Worm (Caenorhabditis elegans): ENCODE results near the gene F38E9.1.

F38E9.1 gene

ce11 chrX:16466157-16466556 is 4.7 kb upstream of the F38E9.1 start:
- TF ChIP-seq pha-4 (tag; optimal IDR thresholded peaks at IDR 0.05) (no peak), unc-62 (GFP tag; optimal IDR thresholded peaks at IDR 0.05) (no peak), hlh-1 (tag; optimal IDR thresholded peaks at IDR 0.05) (no peak), zip-8 (tag; optimal IDR thresholded peaks at IDR 0.05) (no peak), sem-2 (GFP tag; optimal IDR thresholded peaks at IDR 0.05) (no peak), ceh-43 (GFP tag; optimal IDR thresholded peaks at IDR 0.05) (no peak), elt-1 (tag; optimal IDR thresholded peaks at IDR 0.05; ENCODE audit: borderline replicate concordance, insufficient read depth) (no peak), ceh-39 (tag; optimal IDR thresholded peaks at IDR 0.05) (no peak), snpc-4 (tag; optimal IDR thresholded peaks at IDR 0.05) (no peak), ceh-83 (GFP tag; optimal IDR thresholded peaks at IDR 0.05) (no peak), cnd-1 (tag; optimal IDR thresholded peaks at IDR 0.05) (no peak), drap-1 (GFP tag; optimal IDR thresholded peaks at IDR 0.05) (no peak), elt-3 (tag; optimal IDR thresholded peaks at IDR 0.05) (no peak), flh-1 (GFP tag; optimal IDR thresholded peaks at IDR 0.05) (no peak), ztf-11 (tag; optimal IDR thresholded peaks at IDR 0.05) (no peak), unc-39 (tag; optimal IDR thresholded peaks at IDR 0.05) (no peak), ham-2 (GFP tag; optimal IDR thresholded peaks at IDR 0.05) (no peak), nhr-2 (tag; optimal IDR thresholded peaks at IDR 0.05) (no peak), mls-2 (tag; optimal IDR thresholded peaks at IDR 0.05) (no peak)

- TF ChIP-seq elt-1 (tag; optimal IDR thresholded peaks at IDR 0.05; ENCODE audit: borderline replicate concordance, insufficient read depth) (no peak), tbx-8 (GFP tag; optimal IDR thresholded peaks at IDR 0.05) (no peak), ztf-11 (tag; optimal IDR thresholded peaks at IDR 0.05) (no peak), nhr-28 (tag; optimal IDR thresholded peaks at IDR 0.05) (no peak), sem-2 (GFP tag; optimal IDR thresholded peaks at IDR 0.05) (no peak)
Observed at ce11 chrX:16468845-16469244, 2.0 kb upstream of the F38E9.1 start.

- TF ChIP-seq ces-1 (GFP tag; optimal IDR thresholded peaks at IDR 0.05) (peak; percentile 34), sem-2 (GFP tag; optimal IDR thresholded peaks at IDR 0.05) (no peak), nhr-237 (tag; optimal IDR thresholded peaks at IDR 0.05) (no peak), ztf-11 (tag; optimal IDR thresholded peaks at IDR 0.05) (no peak)
Observed at ce11 chrX:16480232-16480631, 9.4 kb downstream of the F38E9.1 start.

- TF ChIP-seq blmp-1 (tag; optimal IDR thresholded peaks at IDR 0.05) (no peak), ces-1 (GFP tag; optimal IDR thresholded peaks at IDR 0.05) (peak; percentile 60)
Observed at ce11 chrX:16481026-16481425, 10.2 kb downstream of the F38E9.1 start.

- TF ChIP-seq mep-1 (tag; optimal IDR thresholded peaks at IDR 0.05), result no peak
- no peak for TF ChIP-seq unc-62 (GFP tag; optimal IDR thresholded peaks at IDR 0.05)
- TF ChIP-seq nhr-12 (tag; optimal IDR thresholded peaks at IDR 0.05), result no peak
- no peak for TF ChIP-seq lin-32 (GFP tag; optimal IDR thresholded peaks at IDR 0.05)
- no peak for TF ChIP-seq M03D4.4 (tag; optimal IDR thresholded peaks at IDR 0.05)
- TF ChIP-seq nhr-237 (tag; optimal IDR thresholded peaks at IDR 0.05), result no peak
- no peak for TF ChIP-seq ztf-11 (tag; optimal IDR thresholded peaks at IDR 0.05)
Observed at ce11 chrX:16482944-16483343, 12.1 kb downstream of the F38E9.1 start.

ce11 chrX:16484043-16484442 is 13.2 kb downstream of the F38E9.1 start:
- TF ChIP-seq mep-1 (tag; optimal IDR thresholded peaks at IDR 0.05), result no peak
- TF ChIP-seq ceh-43 (GFP tag; optimal IDR thresholded peaks at IDR 0.05), result no peak
- TF ChIP-seq drap-1 (GFP tag; optimal IDR thresholded peaks at IDR 0.05), result no peak
- TF ChIP-seq sem-2 (GFP tag; optimal IDR thresholded peaks at IDR 0.05), result no peak
- TF ChIP-seq flh-1 (GFP tag; optimal IDR thresholded peaks at IDR 0.05), result no peak
- TF ChIP-seq blmp-1 (tag; optimal IDR thresholded peaks at IDR 0.05), result no peak
- TF ChIP-seq nhr-12 (tag; optimal IDR thresholded peaks at IDR 0.05), result no peak

- TF ChIP-seq bed-3 (GFP tag; optimal IDR thresholded peaks at IDR 0.05) (no peak), ces-1 (GFP tag; optimal IDR thresholded peaks at IDR 0.05) (peak; percentile 13)
Observed at ce11 chrX:16484681-16485080, 13.8 kb downstream of the F38E9.1 start.

All from whole organism, mixed stage, embryonic.